Fruit fly (Drosophila melanogaster): ENCODE measurements around the gene CG12883.

The CG12883 gene

dm6 chr3R:27692645-27693307, 13.7 kb downstream of the CG12883 start:
- TF ChIP-seq nerfin-2 (GFP tag; IDR thresholded peaks at IDR 0.05; ENCODE audit: partially characterized antibody): no peak
- TF ChIP-seq CG10209 (GFP tag; optimal IDR thresholded peaks at IDR 0.05): no peak
- TF ChIP-seq E2f1 (GFP tag; IDR thresholded peaks at IDR 0.05): no peak
- TF ChIP-seq Aef1 (GFP tag; IDR thresholded peaks at IDR 0.05): no peak
- TF ChIP-seq sisA (GFP tag; IDR thresholded peaks at IDR 0.05): no peak
- TF ChIP-seq Nf-YC (tag; optimal IDR thresholded peaks at IDR 0.05): no peak
- no peak for TF ChIP-seq Six4 (GFP tag; optimal IDR thresholded peaks at IDR 0.05)
- no peak for TF ChIP-seq CG9817 (tag; optimal IDR thresholded peaks at IDR 0.05)
- no peak for TF ChIP-seq trem (tag; optimal IDR thresholded peaks at IDR 0.05)
- TF ChIP-seq crp (GFP tag; optimal IDR thresholded peaks at IDR 0.05): no peak
- no peak for TF ChIP-seq CG10147 (GFP tag; optimal IDR thresholded peaks at IDR 0.05)
- no peak for TF ChIP-seq CG2116 (GFP tag; optimal IDR thresholded peaks at IDR 0.05)
- no peak for TF ChIP-seq dm (GFP tag; optimal IDR thresholded peaks at IDR 0.05)
- TF ChIP-seq CG12744 (GFP tag; optimal IDR thresholded peaks at IDR 0.05): no peak
- TF ChIP-seq hkb (optimal IDR thresholded peaks at IDR 0.05): no peak
- no peak for TF ChIP-seq hkb (GFP tag; IDR thresholded peaks at IDR 0.05)
- TF ChIP-seq bowl (GFP tag; IDR thresholded peaks at IDR 0.05): no peak
- no peak for TF ChIP-seq CG8359 (GFP tag; optimal IDR thresholded peaks at IDR 0.05; ENCODE audit: borderline replicate concordance)
- TF ChIP-seq CG4360 (GFP tag; IDR thresholded peaks at IDR 0.05): no peak
- TF ChIP-seq jigr1 (GFP tag; IDR thresholded peaks at IDR 0.05): no peak
- no peak for TF ChIP-seq vnd (GFP tag; IDR thresholded peaks at IDR 0.05; ENCODE audit: partially characterized antibody)

DNA sequence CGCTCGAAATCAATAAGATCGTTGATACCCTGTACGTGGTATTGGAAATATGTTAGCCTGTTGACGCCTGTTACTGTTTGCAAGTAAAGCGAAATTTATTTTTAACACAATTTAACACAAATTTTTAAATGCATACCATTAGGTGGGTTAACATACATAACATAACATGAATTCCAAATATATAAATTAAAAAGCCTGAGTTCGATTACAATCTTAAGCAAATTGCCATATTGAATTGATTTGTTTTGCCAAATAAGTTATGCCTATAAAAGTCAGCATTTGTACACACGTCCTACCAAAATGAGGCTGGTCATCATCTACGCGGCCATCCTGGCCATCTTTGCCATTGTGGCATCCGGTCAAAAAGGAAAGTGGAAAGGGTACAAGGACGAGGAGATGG, 14.9 kb downstream of the CG12883 start, which contains the start of gene CG43319:
Gene CG43319, plus strand, starts transcription at position 301 of the 400 bp plus-strand sequence.
- TF ChIP-seq sna (GFP tag; IDR thresholded peaks at IDR 0.05; ENCODE audit: partially characterized antibody): no peak
- no peak for TF ChIP-seq CG10462 (GFP tag; optimal IDR thresholded peaks at IDR 0.05)
- no peak for TF ChIP-seq CG3847 (GFP tag; IDR thresholded peaks at IDR 0.05)
- TF ChIP-seq bowl (GFP tag; IDR thresholded peaks at IDR 0.05): no peak
- no peak for TF ChIP-seq ham (GFP tag; IDR thresholded peaks at IDR 0.05)
- TF ChIP-seq Antp (GFP tag; optimal IDR thresholded peaks at IDR 0.05): no peak
- no peak for TF ChIP-seq Chrac-16 (GFP tag; optimal IDR thresholded peaks at IDR 0.05)
- TF ChIP-seq ab (GFP tag; optimal IDR thresholded peaks at IDR 0.05): no peak
- TF ChIP-seq hth (optimal IDR thresholded peaks at IDR 0.05): no peak
- TF ChIP-seq psq (GFP tag; optimal IDR thresholded peaks at IDR 0.05): no peak
- no peak for TF ChIP-seq Gsc (GFP tag; IDR thresholded peaks at IDR 0.05)
- TF ChIP-seq pita (GFP tag; optimal IDR thresholded peaks at IDR 0.05): no peak
- no peak for TF ChIP-seq Doc3 (GFP tag; IDR thresholded peaks at IDR 0.05; ENCODE audit: partially characterized antibody)

- no peak for TF ChIP-seq CG17359 (tag; optimal IDR thresholded peaks at IDR 0.05)
- TF ChIP-seq sob (GFP tag; IDR thresholded peaks at IDR 0.05): no peak
- TF ChIP-seq GATAe (GFP tag; conservative IDR thresholded peaks at IDR 0.05): no peak
- no peak for TF ChIP-seq amos (GFP tag; IDR thresholded peaks at IDR 0.05; ENCODE audit: partially characterized antibody)
- TF ChIP-seq ase (GFP tag; IDR thresholded peaks at IDR 0.05): no peak
Measured at dm6 chr3R:27694583-27694982, 15.5 kb downstream of the CG12883 start, which contains the start of gene Acp98AB. Acp98AB (plus strand) TSS chr3R:27694883.

Measured in whole organism, embryonic.